Worm (Caenorhabditis elegans) whole organism, midembryonic: Measurements from ENCODE around the gene nspc-4.
A peak's percentile ranks its signal among the peaks of the same experiment; 100 is the strongest.

ENCODE experiments used
- T22C8.4 ChIP-seq: fragments of 200-800 bp; sonication (Bioruptor generic); IDR thresholded peaks from 2 replicates; pipeline ENCODE4 v1.3.6; 2022; ENCODE audit warnings: missing genetic modification characterization, missing compliant biosample characterization
- cog-1 ChIP-seq: sonication (generic microtip); optimal IDR thresholded peaks from 2 replicates; lab custom pipeline; 2016; ENCODE audit warnings: missing genetic modification characterization, missing compliant biosample characterization
- flt-1 ChIP-seq: fragments of 200-800 bp; sonication (Bioruptor generic); IDR thresholded peaks from 2 replicates; pipeline ENCODE4 v1.3.6; 2022; ENCODE audit warnings: missing genetic modification characterization, missing compliant biosample characterization
- med-1 ChIP-seq: sonication (generic microtip); optimal IDR thresholded peaks from 2 replicates; lab custom pipeline; 2017; ENCODE audit warnings: missing genetic modification characterization, mild to moderate bottlenecking, missing compliant biosample characterization, antibody characterized with exemption, missing genetic modification reagents; ENCODE audit not compliant: insufficient read depth
- ref-1 ChIP-seq: fragments of 200-800 bp; sonication (Bioruptor generic); conservative IDR thresholded peaks from 2 replicates; pipeline ENCODE4 v1.3.6; 2022; ENCODE audit warnings: missing genetic modification reagents, missing genetic modification characterization, missing compliant biosample characterization
- tab-1 ChIP-seq: fragments of 200-800 bp; sonication (Bioruptor generic); IDR thresholded peaks from 2 replicates; pipeline ENCODE4 v1.3.6; 2022; ENCODE audit warnings: missing genetic modification characterization, missing compliant biosample characterization
- ztf-23 ChIP-seq: fragments of 200-800 bp; sonication (Bioruptor generic); IDR thresholded peaks from 2 replicates; pipeline ENCODE4 v1.3.6; 2022; ENCODE audit warnings: missing genetic modification reagents, missing genetic modification characterization, missing compliant biosample characterization
- ztf-29 ChIP-seq: fragments of 200-800 bp; sonication (Bioruptor generic); IDR thresholded peaks from 2 replicates; pipeline ENCODE4 v1.3.6; 2022; ENCODE audit warnings: missing genetic modification reagents, missing genetic modification characterization, missing compliant biosample characterization

DNA sequence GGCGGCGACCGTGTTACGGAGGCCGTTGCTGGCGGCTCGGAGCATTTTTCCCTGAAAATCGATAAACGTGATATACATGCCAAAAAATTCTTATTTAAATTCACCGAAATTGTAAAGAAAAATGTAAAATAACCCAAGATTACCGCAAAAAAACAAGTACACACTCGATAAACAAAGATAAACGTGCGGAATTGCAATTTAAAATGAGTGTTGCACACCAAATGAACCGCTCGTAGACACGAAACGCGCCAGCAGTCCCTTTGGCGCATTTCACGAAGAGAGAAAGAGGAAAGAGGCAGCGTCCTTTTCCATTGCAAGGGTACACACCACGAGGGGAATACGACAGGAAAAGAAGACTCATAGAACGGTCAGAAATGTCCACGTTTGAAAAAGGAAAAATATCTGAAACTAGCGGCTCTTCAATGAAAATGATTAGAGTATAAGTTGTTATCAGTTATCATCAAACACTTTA is 7.8 kb upstream of the nspc-4 start, which contains the start of gene sdha-1:
- TF ChIP-seq tab-1 (GFP tag; lab: Robert Waterston, UW) = no peak
- TF ChIP-seq flt-1 = no peak
- no peak for TF ChIP-seq T22C8.4 (GFP tag; lab: Robert Waterston, UW)
- no peak for TF ChIP-seq ztf-29
- TF ChIP-seq ztf-23 = no peak
- no peak for TF ChIP-seq med-1 (GFP tag; lab: Kevin White, UChicago)
- TF ChIP-seq ref-1 = no peak
- TF ChIP-seq cog-1 (tag; lab: Kevin White, UChicago) = peak; percentile 10
